Worm (Caenorhabditis elegans) whole organism, young adult: ENCODE data around the gene tag-297.
A peak's percentile ranks its signal among the peaks of the same experiment; 100 is the strongest.

Experiments used
- K12H6.12 ChIP-seq: fragments of 200-800 bp; sonication (Bioruptor generic); optimal IDR thresholded peaks from 2 replicates; lab custom pipeline; 2018; ENCODE audit warnings: mild to moderate bottlenecking, missing genetic modification characterization, missing compliant biosample characterization
- efl-1 ChIP-seq: fragments of 150-350 bp; optimal IDR thresholded peaks from 2 replicates; lab custom pipeline; 2014; ENCODE audit warnings: missing biosample characterization, missing genetic modification reagents, missing genetic modification characterization
- let-607 ChIP-seq, 2 experiments: fragments of 200-800 bp in 1 of 2; sonication (Bioruptor generic) in 1 of 2; sonication (generic microtip) in 1 of 2; optimal IDR thresholded peaks; 2 replicates each; lab custom pipeline; 2016 to 2018; ENCODE audit warnings: mild to moderate bottlenecking in 2 of 2, missing compliant biosample characterization in 2 of 2, missing genetic modification characterization in 2 of 2, moderate library complexity in 2 of 2, missing genotype in 1 of 2
- sea-2 ChIP-seq: fragments of 200-800 bp; sonication (Bioruptor generic); IDR thresholded peaks from 2 replicates; pipeline ENCODE4 v1.3.6; 2022; ENCODE audit warnings: missing genetic modification characterization, missing compliant biosample characterization

- TF ChIP-seq let-607 (tag; optimal IDR thresholded peaks at IDR 0.05; lab: Kevin White, UChicago) (peak in 1 of 2 experiments; percentile 6), K12H6.12 (tag; lab: Kevin White, UChicago) (no peak), sea-2 (GFP tag; lab: Robert Waterston, UW) (no peak), efl-1 (GFP tag; lab: Kevin White, UChicago) (no peak)
These were observed 26.5 kb upstream of the tag-297 start, which contains the start of gene tps-2 for ce11 chrII:14600852-14601313.
